Worm (Caenorhabditis elegans): ENCODE measurements around the gene nono-1.

nono-1 gene

DNA sequence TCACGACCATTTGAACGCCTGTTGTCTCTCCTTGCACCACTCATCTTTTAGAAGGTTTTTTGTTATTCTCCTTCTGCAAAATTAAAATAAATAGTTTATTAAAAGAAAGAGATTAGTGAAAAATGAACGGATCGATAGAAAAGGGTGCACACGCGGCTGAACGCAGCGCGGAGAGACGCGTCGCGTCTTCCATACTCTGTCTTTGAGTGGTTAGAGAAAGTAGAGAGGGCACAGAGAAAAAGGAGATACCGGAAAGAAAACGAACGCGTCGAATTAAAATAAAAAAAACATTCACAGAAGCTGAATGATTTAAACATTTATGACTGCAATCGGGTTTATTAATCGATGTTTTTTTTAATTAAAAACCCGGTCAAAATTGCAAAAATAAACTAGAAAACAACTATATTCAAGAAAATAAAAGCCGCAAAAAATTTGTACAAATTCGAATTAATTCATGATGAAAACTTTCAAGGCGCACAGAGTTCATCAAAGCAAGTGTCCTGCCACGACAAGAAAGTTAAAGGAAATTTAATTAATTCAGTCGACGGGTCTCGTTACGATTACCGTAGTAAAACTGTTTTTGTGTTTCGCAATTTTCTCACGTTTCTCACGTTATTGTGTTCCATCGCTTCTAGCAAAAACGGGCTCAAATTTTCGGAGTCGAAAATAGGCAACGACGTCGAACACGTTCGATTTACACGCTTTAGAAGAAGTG, at the start of gene nono-1, which contains the start of gene nop-1:
Gene nono-1, minus strand, starts transcription at position 75 of the 715 bp plus-strand sequence.
Gene nop-1, plus strand, starts transcription at position 551 of the 715 bp plus-strand sequence.
- TF ChIP-seq dmd-4 (tag; optimal IDR thresholded peaks at IDR 0.05; ENCODE audit: borderline replicate concordance) (no peak), ceh-31 (tag; optimal IDR thresholded peaks at IDR 0.05) (peak; percentile 40), ets-4 (tag; optimal IDR thresholded peaks at IDR 0.05) (peak; percentile 59), sox-4 (tag; optimal IDR thresholded peaks at IDR 0.05) (no peak), nhr-11 (tag; optimal IDR thresholded peaks at IDR 0.05) (no peak), tbx-7 (tag; optimal IDR thresholded peaks at IDR 0.05) (no peak), pat-9 (tag; optimal IDR thresholded peaks at IDR 0.05) (no peak), zip-5 (tag; optimal IDR thresholded peaks at IDR 0.05) (no peak), elt-2 (tag; optimal IDR thresholded peaks at IDR 0.05) (no peak), hlh-6 (tag; optimal IDR thresholded peaks at IDR 0.05) (no peak), ceh-48 (tag; optimal IDR thresholded peaks at IDR 0.05) (peak; percentile 49), ref-2 (tag; optimal IDR thresholded peaks at IDR 0.05) (no peak), madf-2 (tag; optimal IDR thresholded peaks at IDR 0.05) (no peak), ceh-34 (tag; optimal IDR thresholded peaks at IDR 0.05) (peak; percentile 12), odd-2 (tag; optimal IDR thresholded peaks at IDR 0.05) (no peak), dve-1 (tag; optimal IDR thresholded peaks at IDR 0.05) (no peak), nfya-1 (tag; optimal IDR thresholded peaks at IDR 0.05) (peak; percentile 65)

DNA sequence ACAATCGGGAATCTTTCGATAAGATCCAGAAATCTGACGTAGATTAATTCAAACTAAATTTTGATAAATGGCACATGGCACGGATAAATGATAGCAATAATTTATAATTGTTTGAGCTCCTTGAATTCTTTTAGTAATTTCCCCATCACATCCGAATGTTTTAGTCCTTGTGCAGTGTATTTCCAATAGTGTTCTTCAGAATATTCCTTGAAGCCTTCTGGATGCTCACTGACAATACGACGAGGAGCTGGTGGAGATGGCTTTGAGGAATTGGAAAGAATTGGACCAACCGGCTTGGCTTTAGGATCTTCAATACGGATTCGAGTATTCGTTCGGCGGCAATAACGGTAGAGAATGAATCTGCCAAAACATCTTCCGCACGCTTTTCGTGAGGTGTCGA, 48.4 kb upstream of the nono-1 start:
- TF ChIP-seq hlh-8 (tag; optimal IDR thresholded peaks at IDR 0.05) (no peak), mec-3 (tag; optimal IDR thresholded peaks at IDR 0.05; ENCODE audit: borderline replicate concordance) (no peak), C38D4.7 (GFP tag; optimal IDR thresholded peaks at IDR 0.05) (no peak), ceh-14 (tag; optimal IDR thresholded peaks at IDR 0.05) (no peak), hlh-15 (tag; optimal IDR thresholded peaks at IDR 0.05) (no peak), dmd-4 (tag; optimal IDR thresholded peaks at IDR 0.05; ENCODE audit: borderline replicate concordance) (no peak), ceh-2 (tag; optimal IDR thresholded peaks at IDR 0.05) (no peak), elt-4 (tag; optimal IDR thresholded peaks at IDR 0.05) (no peak), madf-2 (tag; optimal IDR thresholded peaks at IDR 0.05) (no peak), nhr-11 (tag; optimal IDR thresholded peaks at IDR 0.05) (no peak), ets-4 (tag; optimal IDR thresholded peaks at IDR 0.05) (no peak), fkh-6 (tag; optimal IDR thresholded peaks at IDR 0.05) (no peak), ceh-45 (GFP tag; IDR thresholded peaks at IDR 0.05) (no peak), C08G9.2 (tag; optimal IDR thresholded peaks at IDR 0.05) (no peak), fkh-10 (GFP tag; optimal IDR thresholded peaks at IDR 0.05) (no peak), tbx-7 (tag; optimal IDR thresholded peaks at IDR 0.05) (no peak)

DNA sequence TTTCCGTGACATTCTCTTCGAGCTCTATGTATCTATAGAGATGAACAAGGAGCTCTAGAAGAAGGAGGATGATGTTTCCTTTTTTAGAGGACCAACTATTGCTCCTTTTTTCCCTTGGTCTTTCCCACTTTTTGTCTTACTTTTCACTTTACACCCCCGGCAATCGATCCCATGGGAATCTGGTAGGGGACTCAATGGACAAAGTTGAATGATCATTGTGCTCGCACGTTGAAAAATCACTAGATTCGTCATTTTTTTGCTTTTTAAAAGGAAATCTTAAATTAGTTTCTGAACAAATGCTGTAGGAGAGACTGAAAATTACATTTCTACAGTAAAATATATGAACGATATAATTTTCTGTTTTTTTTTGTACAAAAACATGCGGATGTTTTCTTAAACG, 44.0 kb upstream of the nono-1 start:
- TF ChIP-seq nhr-232 (tag; optimal IDR thresholded peaks at IDR 0.05) = no peak
- TF ChIP-seq unc-86 (tag; optimal IDR thresholded peaks at IDR 0.05) = no peak
- no peak for TF ChIP-seq T23F11.4 (GFP tag; optimal IDR thresholded peaks at IDR 0.05)
- no peak for TF ChIP-seq sox-2 (GFP tag; IDR thresholded peaks at IDR 0.05)
- TF ChIP-seq lin-11 (tag; optimal IDR thresholded peaks at IDR 0.05) = no peak
- TF ChIP-seq sdc-2 (tag; optimal IDR thresholded peaks at IDR 0.05) = no peak
- TF ChIP-seq rnt-1 (tag; optimal IDR thresholded peaks at IDR 0.05) = no peak
- TF ChIP-seq fkh-10 (GFP tag; optimal IDR thresholded peaks at IDR 0.05) = no peak
- no peak for TF ChIP-seq pha-2 (tag; optimal IDR thresholded peaks at IDR 0.05)
- no peak for TF ChIP-seq tbx-7 (tag; optimal IDR thresholded peaks at IDR 0.05)
- TF ChIP-seq ceh-9 (tag; optimal IDR thresholded peaks at IDR 0.05) = no peak
- TF ChIP-seq elt-2 (tag; optimal IDR thresholded peaks at IDR 0.05) = no peak
- no peak for TF ChIP-seq pha-4 (tag; optimal IDR thresholded peaks at IDR 0.05)
- no peak for TF ChIP-seq npax-4 (tag; optimal IDR thresholded peaks at IDR 0.05)
- TF ChIP-seq unc-3 (GFP tag; conservative IDR thresholded peaks at IDR 0.05) = no peak
- no peak for TF ChIP-seq unc-3 (tag; optimal IDR thresholded peaks at IDR 0.05)
- TF ChIP-seq elt-4 (tag; optimal IDR thresholded peaks at IDR 0.05) = no peak
- no peak for TF ChIP-seq ceh-19 (GFP tag; optimal IDR thresholded peaks at IDR 0.05)
- no peak for TF ChIP-seq ceh-2 (tag; optimal IDR thresholded peaks at IDR 0.05)
